Worm (Caenorhabditis elegans) whole organism, L4/young adult: ENCODE results near the gene Y7A9A.1.

Experiments used
- W03F9.2 ChIP-seq: fragments of 150-350 bp; optimal IDR thresholded peaks from 2 replicates; lab custom pipeline; 2014; ENCODE audit warnings: missing biosample characterization, missing genetic modification characterization
- him-1 ChIP-seq: sonication (generic microtip); optimal IDR thresholded peaks from 2 replicates; lab custom pipeline; 2016; ENCODE audit warnings: missing genotype, missing genetic modification reagents, missing genetic modification characterization, missing compliant biosample characterization

ce11 chrIV:16216165-16216564 is 19.3 kb downstream of the Y7A9A.1 start:
- no peak for TF ChIP-seq W03F9.2 (tag; lab: Kevin White, UChicago)
- no peak for TF ChIP-seq him-1 (tag; lab: Kevin White, UChicago)
